Worm (Caenorhabditis elegans): ENCODE measurements around the gene grd-3.

Gene grd-3

ce11 chrIV:3478911-3479385, 39.5 kb downstream of the grd-3 start, which contains the start of the genes srz-70 and C09G12.5:
srz-70 (minus strand) TSS chrIV:3479011.
C09G12.5 (plus strand) TSS chrIV:3479335.
- TF ChIP-seq Y55F3AM.14 (GFP tag; optimal IDR thresholded peaks at IDR 0.05) (no peak), aly-2 (tag; optimal IDR thresholded peaks at IDR 0.05) (no peak), lin-13 (GFP tag; optimal IDR thresholded peaks at IDR 0.05) (no peak), R02D3.7 (tag; optimal IDR thresholded peaks at IDR 0.05) (no peak), nhr-23 (tag; optimal IDR thresholded peaks at IDR 0.05) (no peak), zag-1 (tag; optimal IDR thresholded peaks at IDR 0.05) (no peak), ceh-82 (tag; optimal IDR thresholded peaks at IDR 0.05) (no peak), snpc-4 (tag; optimal IDR thresholded peaks at IDR 0.05) (no peak), unc-39 (tag; optimal IDR thresholded peaks at IDR 0.05) (no peak), C34F6.9 (tag; optimal IDR thresholded peaks at IDR 0.05) (no peak), lin-11 (tag; optimal IDR thresholded peaks at IDR 0.05) (no peak), nhr-77 (tag; optimal IDR thresholded peaks at IDR 0.05) (no peak), nhr-6 (tag; optimal IDR thresholded peaks at IDR 0.05) (no peak), nhr-11 (tag; optimal IDR thresholded peaks at IDR 0.05) (no peak), mbf-1 (tag; optimal IDR thresholded peaks at IDR 0.05) (no peak), crh-2 (tag; optimal IDR thresholded peaks at IDR 0.05) (no peak), ztf-1 (GFP tag; conservative IDR thresholded peaks at IDR 0.05) (no peak)

DNA sequence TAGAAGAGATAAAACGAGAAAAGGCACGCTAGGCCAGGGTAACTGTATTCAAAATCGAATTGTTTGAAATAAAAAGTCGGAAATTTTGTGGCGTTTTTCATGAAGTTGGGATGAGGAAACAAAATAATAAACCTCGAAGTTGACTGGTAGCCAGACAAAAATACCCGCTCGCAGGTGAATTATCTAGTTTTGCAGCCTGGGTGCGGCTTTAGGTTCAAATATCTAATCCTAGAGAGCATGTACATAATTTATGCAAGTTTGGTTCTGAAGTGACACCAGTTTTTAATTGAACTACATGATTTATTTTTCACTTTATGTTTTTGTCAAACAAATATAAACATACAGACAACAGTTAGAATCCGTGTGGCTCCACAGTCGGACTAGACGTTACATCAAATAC, 42.3 kb downstream of the grd-3 start, which contains the start of gene srz-37:
TSS of gene srz-37 (minus strand) at position 101 of the 400 bp plus-strand sequence.
- TF ChIP-seq nhr-6 (tag; optimal IDR thresholded peaks at IDR 0.05) (no peak), nhr-129 (tag; optimal IDR thresholded peaks at IDR 0.05) (no peak), unc-55 (GFP tag; optimal IDR thresholded peaks at IDR 0.05) (no peak), dmd-4 (tag; optimal IDR thresholded peaks at IDR 0.05) (no peak), nhr-10 (tag; optimal IDR thresholded peaks at IDR 0.05) (no peak), lsy-2 (tag; optimal IDR thresholded peaks at IDR 0.05) (no peak), ztf-11 (tag; optimal IDR thresholded peaks at IDR 0.05) (no peak), mab-5 (tag; optimal IDR thresholded peaks at IDR 0.05) (no peak), aly-2 (tag; optimal IDR thresholded peaks at IDR 0.05) (no peak), nhr-12 (tag; optimal IDR thresholded peaks at IDR 0.05) (no peak), F13H6.1 (tag; optimal IDR thresholded peaks at IDR 0.05) (no peak), unc-62 (GFP tag; optimal IDR thresholded peaks at IDR 0.05) (no peak), nhr-77 (tag; optimal IDR thresholded peaks at IDR 0.05) (no peak), fos-1 (tag; optimal IDR thresholded peaks at IDR 0.05) (no peak), sma-3 (GFP tag; optimal IDR thresholded peaks at IDR 0.05) (no peak), mbf-1 (tag; optimal IDR thresholded peaks at IDR 0.05) (no peak), egl-27 (tag; optimal IDR thresholded peaks at IDR 0.05) (no peak)

- no peak for TF ChIP-seq nhr-23 (tag; optimal IDR thresholded peaks at IDR 0.05)
- TF ChIP-seq elt-3 (tag; optimal IDR thresholded peaks at IDR 0.05): no peak
- no peak for TF ChIP-seq nhr-21 (tag; optimal IDR thresholded peaks at IDR 0.05)
- TF ChIP-seq elt-1 (tag; optimal IDR thresholded peaks at IDR 0.05): no peak
- no peak for TF ChIP-seq zag-1 (tag; optimal IDR thresholded peaks at IDR 0.05)
- TF ChIP-seq fos-1 (tag; optimal IDR thresholded peaks at IDR 0.05): no peak
- TF ChIP-seq crh-2 (tag; optimal IDR thresholded peaks at IDR 0.05): no peak
- no peak for TF ChIP-seq dmd-4 (tag; optimal IDR thresholded peaks at IDR 0.05)
- no peak for TF ChIP-seq ztf-1 (GFP tag; conservative IDR thresholded peaks at IDR 0.05)
- TF ChIP-seq Y55F3AM.14 (GFP tag; optimal IDR thresholded peaks at IDR 0.05): no peak
- TF ChIP-seq nhr-77 (tag; optimal IDR thresholded peaks at IDR 0.05): no peak
Measured at ce11 chrIV:3482195-3482959, 42.9 kb downstream of the grd-3 start, which contains the start of gene srz-82. srz-82 (plus strand) TSS chrIV:3482895.
